Worm (Caenorhabditis elegans) whole organism, L3 larva: ENCODE measurements around the gene F35C11.7.
A peak's percentile ranks its signal among the peaks of the same experiment; 100 is the strongest.

Source experiments
- ama-1 ChIP-seq: fragments of 150-350 bp; optimal IDR thresholded peaks from 2 replicates; lab custom pipeline; 2018
- mdl-1 ChIP-seq: fragments of 150-350 bp; optimal IDR thresholded peaks from 2 replicates; lab custom pipeline; 2014; ENCODE audit warnings: missing biosample characterization, missing genetic modification characterization
- pha-4 ChIP-seq: fragments of 150-350 bp; optimal IDR thresholded peaks from 2 replicates; lab custom pipeline; 2014; ENCODE audit warnings: missing biosample characterization, missing genetic modification reagents, missing genetic modification characterization
- sea-2 ChIP-seq: fragments of 150-350 bp; sonication (generic microtip); optimal IDR thresholded peaks from 4 replicates; lab custom pipeline; 2014; ENCODE audit warnings: missing biosample characterization, missing genetic modification reagents, missing genetic modification characterization
- tbx-2 ChIP-seq: sonication (generic microtip); optimal IDR thresholded peaks from 2 replicates; lab custom pipeline; 2016; ENCODE audit warnings: mild to moderate bottlenecking, missing genetic modification characterization, missing compliant biosample characterization

DNA sequence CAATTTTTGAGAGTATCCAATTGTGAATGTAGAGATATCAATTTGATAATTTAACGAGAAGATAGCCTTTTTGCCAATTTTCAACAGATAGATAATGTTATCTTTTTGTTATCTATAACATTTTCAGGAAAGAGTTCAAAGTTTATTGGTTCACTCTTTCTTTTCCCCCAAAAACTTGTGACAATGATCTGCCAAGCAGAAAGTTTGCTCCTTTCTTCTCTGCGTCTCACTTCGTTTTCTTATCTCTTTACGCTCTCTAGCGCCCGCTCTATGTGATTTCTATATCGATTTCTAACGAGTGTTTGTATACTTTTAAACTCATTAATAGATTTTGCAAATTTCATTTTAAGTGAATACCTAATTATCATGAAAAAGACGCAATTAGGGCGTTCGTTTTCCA is 29.6 kb upstream of the F35C11.7 start:
- peak; percentile 68 for TF ChIP-seq pha-4 (tag; lab: Kevin White, UChicago)
- no peak for TF ChIP-seq sea-2 (GFP tag; lab: Kevin White, UChicago)
- no peak for TF ChIP-seq tbx-2 (tag; lab: Kevin White, UChicago)
- no peak for TF ChIP-seq ama-1 (lab: Kevin White, UChicago)
- TF ChIP-seq mdl-1 (tag; lab: Kevin White, UChicago), result no peak
